Worm (Caenorhabditis elegans) whole organism, dauer: ENCODE measurements around the gene C36C9.4.

Source experiments
- unc-62 ChIP-seq: sonication (generic microtip); optimal IDR thresholded peaks from 2 replicates; lab custom pipeline; 2017; ENCODE audit warnings: missing biosample characterization, missing genetic modification reagents, missing genetic modification characterization

Gene C36C9.4

ce11 chrX:1678021-1678420 is 18.8 kb downstream of the C36C9.4 start, which contains the start of gene fbxa-170:
Gene fbxa-170 (minus strand): TSS chrX:1678121.
- no peak for TF ChIP-seq unc-62 (GFP tag; lab: Kevin White, UChicago)

ce11 chrX:1675879-1676278 is 20.9 kb downstream of the C36C9.4 start:
- no peak for TF ChIP-seq unc-62 (GFP tag; lab: Kevin White, UChicago)

- no peak for TF ChIP-seq unc-62 (GFP tag; lab: Kevin White, UChicago)
These were observed 22.7 kb downstream of the C36C9.4 start, which contains the start of gene tbx-31 for ce11 chrX:1674056-1674455. Gene tbx-31 (minus strand): TSS chrX:1674156.

- no peak for TF ChIP-seq unc-62 (GFP tag; lab: Kevin White, UChicago)
These were observed 28.0 kb downstream of the C36C9.4 start, which contains the start of gene R09H3.3 for ce11 chrX:1668748-1669147. Gene R09H3.3 (minus strand): TSS chrX:1668848.

ce11 chrX:1667056-1667455 is 29.7 kb downstream of the C36C9.4 start:
- no peak for TF ChIP-seq unc-62 (GFP tag; lab: Kevin White, UChicago)

ce11 chrX:1664925-1665324 is 31.9 kb downstream of the C36C9.4 start, which contains the start of gene R09H3.2:
Gene R09H3.2 (minus strand): TSS chrX:1665025.
- no peak for TF ChIP-seq unc-62 (GFP tag; lab: Kevin White, UChicago)

ce11 chrX:1655207-1655606 is 41.6 kb downstream of the C36C9.4 start, which contains the start of gene tbx-32:
Gene tbx-32 (plus strand): TSS chrX:1655507.
- no peak for TF ChIP-seq unc-62 (GFP tag; lab: Kevin White, UChicago)

ce11 chrX:1654146-1654545 is 42.6 kb downstream of the C36C9.4 start, which contains the start of gene ZK380.6:
Gene ZK380.6 (plus strand): TSS chrX:1654446.
- TF ChIP-seq unc-62 (GFP tag; lab: Kevin White, UChicago), result no peak

- no peak for TF ChIP-seq unc-62 (GFP tag; lab: Kevin White, UChicago)
These were observed 45.1 kb downstream of the C36C9.4 start, which contains the start of gene ZK380.4 for ce11 chrX:1651668-1652067. Gene ZK380.4 (minus strand): TSS chrX:1651994.
